Worm (Caenorhabditis elegans): ENCODE results near the gene F11G11.4.
"Not testable (repeated sequence)": the region's sequence is repeated elsewhere in the genome, so short reads cannot be mapped to it uniquely, and the experiment has no call there.

- TF ChIP-seq hmg-20 (GFP tag; IDR thresholded peaks at IDR 0.05); C06A6.2 (GFP tag; conservative IDR thresholded peaks at IDR 0.05); nhr-80 (tag; optimal IDR thresholded peaks at IDR 0.05); nhr-90 (tag; optimal IDR thresholded peaks at IDR 0.05); tbx-9 (tag; optimal IDR thresholded peaks at IDR 0.05; ENCODE audit: borderline replicate concordance); unc-62 (GFP tag; optimal IDR thresholded peaks at IDR 0.05); F33H1.4 (GFP tag; IDR thresholded peaks at IDR 0.05); egl-44 (GFP tag; IDR thresholded peaks at IDR 0.05); ceh-79 (tag; optimal IDR thresholded peaks at IDR 0.05); hrde-1 (tag; optimal IDR thresholded peaks at IDR 0.05; ENCODE audit: borderline replicate concordance); ztf-25 (GFP tag; IDR thresholded peaks at IDR 0.05); pha-4 (tag; optimal IDR thresholded peaks at IDR 0.05); madf-8 (GFP tag; conservative IDR thresholded peaks at IDR 0.05); B0019.2 (GFP tag; conservative IDR thresholded peaks at IDR 0.05): not testable (repeated sequence)
These were observed 35.3 kb upstream of the F11G11.4 start, which contains the start of the genes C33F10.8 and msp-40 for ce11 chrII:4825133-4825532.
